Worm (Caenorhabditis elegans) whole organism, L4 larva: Measurements from ENCODE around the gene nas-32.
"Not testable (repeated sequence)": the region's sequence is repeated elsewhere in the genome, so short reads cannot be mapped to it uniquely, and the experiment has no call there.

ENCODE experiments used
- nhr-11 ChIP-seq: fragments of 150-350 bp; optimal IDR thresholded peaks from 2 replicates; lab custom pipeline; 2014; ENCODE audit warnings: missing biosample characterization, missing genetic modification characterization
- pqm-1 ChIP-seq: sonication (generic microtip); optimal IDR thresholded peaks from 2 replicates; lab custom pipeline; 2017; ENCODE audit warnings: missing biosample characterization, missing genetic modification characterization
- unc-62 ChIP-seq, 3 experiments: fragments of 150-350 bp in 1 of 3; sonication (generic microtip); optimal IDR thresholded peaks in 2 of 3; peaks in 1 of 3; 1 replicate in 1 of 3; 2 replicates in 2 of 3; lab custom pipeline; 2014 to 2017; ENCODE audit warnings: missing biosample characterization in 3 of 3, missing genetic modification characterization in 3 of 3, missing genetic modification reagents in 3 of 3, missing genotype in 1 of 3

- TF ChIP-seq nhr-11 (tag; lab: Kevin White, UChicago); pqm-1 (tag; lab: Kevin White, UChicago); unc-62 (GFP tag; optimal IDR thresholded peaks at IDR 0.05 in 1 of 2; lab: Kevin White, UChicago); unc-62 (tag; optimal IDR thresholded peaks at IDR 0.05; lab: Kevin White, UChicago): not testable (repeated sequence)
Observed at ce11 chrV:890835-891234, 8.2 kb downstream of the nas-32 start, which contains the start of gene srlf-22.
